Fruit fly (Drosophila melanogaster): ENCODE results near the gene Pde9.

Pde9 gene

DNA sequence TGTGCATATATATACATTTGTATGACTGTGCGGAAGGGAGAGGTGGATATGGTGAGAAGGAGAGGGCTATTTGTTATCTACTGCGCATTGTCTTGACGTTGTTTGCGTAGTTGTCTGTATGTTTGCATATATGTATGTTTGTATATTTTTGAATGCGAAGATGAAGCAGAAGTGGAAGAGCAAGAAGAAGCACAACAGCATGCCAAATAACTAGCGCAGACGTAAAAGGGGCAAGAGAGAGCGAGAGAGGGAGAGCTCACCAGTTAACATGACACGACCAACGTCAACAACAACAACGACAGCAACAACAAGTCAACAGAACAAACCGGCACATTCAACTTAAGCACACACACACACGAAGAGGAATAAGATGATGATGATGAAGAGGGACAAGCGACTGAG is 145.3 kb downstream of the Pde9 start:
- no peak for TF ChIP-seq CG32264 (GFP tag; optimal IDR thresholded peaks at IDR 0.05)
- peak; percentile 40 for TF ChIP-seq Vsx2 (GFP tag; optimal IDR thresholded peaks at IDR 0.05; ENCODE audit: partially characterized antibody)
- TF ChIP-seq dl (GFP tag; optimal IDR thresholded peaks at IDR 0.05; ENCODE audit: insufficient read depth in 1 of 2, partially characterized antibody in 2 of 2) = peak in 1 of 2 experiments; percentile 36
- TF ChIP-seq dsf (GFP tag; optimal IDR thresholded peaks at IDR 0.05; ENCODE audit: borderline replicate concordance) = no peak
- peak; percentile 30 for TF ChIP-seq Dif (GFP tag; optimal IDR thresholded peaks at IDR 0.05; ENCODE audit: partially characterized antibody)
- peak; percentile 60 for TF ChIP-seq Hr83 (GFP tag; optimal IDR thresholded peaks at IDR 0.05; ENCODE audit: poor library complexity, severe bottlenecking)
- TF ChIP-seq ey (GFP tag; optimal IDR thresholded peaks at IDR 0.05) = no peak
- TF ChIP-seq brk (GFP tag; optimal IDR thresholded peaks at IDR 0.05) = no peak

dm6 chrX:12750928-12751631 is 146.0 kb downstream of the Pde9 start:
- TF ChIP-seq tai (GFP tag; optimal IDR thresholded peaks at IDR 0.05) (peak; percentile 96), sage (GFP tag; optimal IDR thresholded peaks at IDR 0.05) (peak; percentile 97), Hr83 (GFP tag; optimal IDR thresholded peaks at IDR 0.05; ENCODE audit: poor library complexity, severe bottlenecking) (peak; percentile 70), Hnf4 (GFP tag; optimal IDR thresholded peaks at IDR 0.05) (peak; percentile 99), woc (GFP tag; optimal IDR thresholded peaks at IDR 0.05) (peak; percentile 98), pan (optimal IDR thresholded peaks at IDR 0.05) (no peak), dsf (GFP tag; optimal IDR thresholded peaks at IDR 0.05; ENCODE audit: borderline replicate concordance) (peak; percentile 95), brk (GFP tag; optimal IDR thresholded peaks at IDR 0.05) (peak; percentile 86), lola (GFP tag; optimal IDR thresholded peaks at IDR 0.05) (no peak), Jra (GFP tag; optimal IDR thresholded peaks at IDR 0.05) (peak; percentile 96), Rel (GFP tag; optimal IDR thresholded peaks at IDR 0.05) (peak; percentile 81), Rel (tag; optimal IDR thresholded peaks at IDR 0.05) (peak; percentile 96), dl (GFP tag; optimal IDR thresholded peaks at IDR 0.05; ENCODE audit: insufficient read depth in 1 of 2, partially characterized antibody in 2 of 2) (no peak), ey (GFP tag; optimal IDR thresholded peaks at IDR 0.05) (peak; percentile 100), fru (GFP tag; optimal IDR thresholded peaks at IDR 0.05) (peak; percentile 100), N (GFP tag; optimal IDR thresholded peaks at IDR 0.05) (no peak), Vsx2 (GFP tag; optimal IDR thresholded peaks at IDR 0.05; ENCODE audit: partially characterized antibody) (no peak), h (GFP tag; optimal IDR thresholded peaks at IDR 0.05) (peak; percentile 99), CrebA (GFP tag; optimal IDR thresholded peaks at IDR 0.05; ENCODE audit: borderline replicate concordance) (peak; percentile 94), Dif (GFP tag; optimal IDR thresholded peaks at IDR 0.05; ENCODE audit: partially characterized antibody) (no peak), br (GFP tag; optimal IDR thresholded peaks at IDR 0.05) (peak; percentile 99), Sp1 (GFP tag; optimal IDR thresholded peaks at IDR 0.05) (peak; percentile 100), foxo (GFP tag; optimal IDR thresholded peaks at IDR 0.05) (peak; percentile 97 to 100), Abd-B (GFP tag; optimal IDR thresholded peaks at IDR 0.05) (no peak), Dfd (GFP tag; optimal IDR thresholded peaks at IDR 0.05) (peak; percentile 99), HLH106 (tag; optimal IDR thresholded peaks at IDR 0.05) (peak; percentile 100), GATAd (GFP tag; optimal IDR thresholded peaks at IDR 0.05) (peak; percentile 96), Mio (GFP tag; optimal IDR thresholded peaks at IDR 0.05) (peak; percentile 94), sv (GFP tag; optimal IDR thresholded peaks at IDR 0.05) (peak; percentile 100), Myc (optimal IDR thresholded peaks at IDR 0.05) (no peak), psq (GFP tag; optimal IDR thresholded peaks at IDR 0.05) (peak; percentile 95), jim (GFP tag; optimal IDR thresholded peaks at IDR 0.05) (no peak), CG9705 (GFP tag; optimal IDR thresholded peaks at IDR 0.05) (peak; percentile 99), usp (GFP tag; optimal IDR thresholded peaks at IDR 0.05) (peak; percentile 2), Hr78 (GFP tag; optimal IDR thresholded peaks at IDR 0.05) (no peak), CG32264 (GFP tag; optimal IDR thresholded peaks at IDR 0.05) (peak; percentile 97), rgr (GFP tag; optimal IDR thresholded peaks at IDR 0.05) (peak; percentile 99), dmrt93B (GFP tag; optimal IDR thresholded peaks at IDR 0.05) (peak; percentile 100), OdsH (GFP tag; optimal IDR thresholded peaks at IDR 0.05) (peak; percentile 99)
